In genomic region chr2L:7376157-7376556, dm6 we compare ENCODE assay signal across 1 fruit fly cellular context.
TF ChIP-seq lines count a peak whose summit lies in the region.

No protein-coding gene starts in this region.

TF ChIP-seq in whole organism, embryonic, 481 proteins besides CTCF, POLR2A, EP300 and RAD21 (continued from another document):
- no peak for TF ChIP-seq CG17802 (tag; optimal IDR thresholded peaks at IDR 0.05; lab: Kevin White, UChicago)
- no peak for TF ChIP-seq CG9932 (GFP tag; IDR thresholded peaks at IDR 0.05; lab: Robert Waterston, UW)
- TF ChIP-seq CG30431 (GFP tag; optimal IDR thresholded peaks at IDR 0.05; lab: Kevin White, UChicago) = no peak
- peak; percentile 14 for TF ChIP-seq cato (GFP tag; optimal IDR thresholded peaks at IDR 0.05; lab: Kevin White, UChicago; ENCODE audit: borderline replicate concordance)
- TF ChIP-seq Xrp1 (GFP tag; IDR thresholded peaks at IDR 0.05; lab: Robert Waterston, UW) = peak; percentile 62; the same call in 1 of the 2 replicates
- TF ChIP-seq lbe (GFP tag; optimal IDR thresholded peaks at IDR 0.05; lab: Kevin White, UChicago) = peak; percentile 1
- TF ChIP-seq ranshi (GFP tag; IDR thresholded peaks at IDR 0.05; lab: Robert Waterston, UW) = peak; percentile 46; the same call in 1 of the 2 replicates
- no peak for TF ChIP-seq CHES-1-like (GFP tag; optimal IDR thresholded peaks at IDR 0.05; lab: Kevin White, UChicago)
- TF ChIP-seq GATAe (GFP tag; conservative IDR thresholded peaks at IDR 0.05; lab: Robert Waterston, UW) = no peak
- TF ChIP-seq Rfx (GFP tag; IDR thresholded peaks at IDR 0.05; lab: Robert Waterston, UW) = peak; percentile 49
- TF ChIP-seq CG4730 (GFP tag; IDR thresholded peaks at IDR 0.05; lab: Robert Waterston, UW) = peak; percentile 32; the same call in 1 of the 2 replicates
- TF ChIP-seq en (GFP tag; optimal IDR thresholded peaks at IDR 0.05; lab: Kevin White, UChicago) = peak; percentile 24
- TF ChIP-seq Drgx (GFP tag; IDR thresholded peaks at IDR 0.05; lab: Robert Waterston, UW) = peak; percentile 94
- TF ChIP-seq CG1647 (GFP tag; optimal IDR thresholded peaks at IDR 0.05; lab: Kevin White, UChicago) = no peak
- TF ChIP-seq gsb (GFP tag; IDR thresholded peaks at IDR 0.05; lab: Robert Waterston, UW) = no peak
- peak; percentile 55; the same call in 2 of the 3 replicates for TF ChIP-seq dysf (GFP tag; IDR thresholded peaks at IDR 0.05; lab: Robert Waterston, UW)
- TF ChIP-seq Trl (optimal IDR thresholded peaks at IDR 0.05; lab: Kevin White, UChicago) = no peak
- TF ChIP-seq Trl (GFP tag; optimal IDR thresholded peaks at IDR 0.05; lab: Kevin White, UChicago) = peak; percentile 5
- peak; percentile 60 for TF ChIP-seq Ptx1 (GFP tag; IDR thresholded peaks at IDR 0.05; lab: Robert Waterston, UW)
- no peak for TF ChIP-seq CG3726 (GFP tag; IDR thresholded peaks at IDR 0.05; lab: Robert Waterston, UW)
- TF ChIP-seq CG11085 (GFP tag; IDR thresholded peaks at IDR 0.05; lab: Robert Waterston, UW) = 0 out of 2 replicates have a peak, but pooled peaks have one; percentile 19
- 0 out of 2 replicates have a peak, but pooled peaks have one; percentile 7 for TF ChIP-seq Nf-YA (GFP tag; IDR thresholded peaks at IDR 0.05; lab: Robert Waterston, UW)
- TF ChIP-seq prd (optimal IDR thresholded peaks at IDR 0.05; lab: Kevin White, UChicago) = no peak
- TF ChIP-seq prd (GFP tag; IDR thresholded peaks at IDR 0.05; lab: Robert Waterston, UW) = peak; percentile 57; the same call in 2 of the 3 replicates
- no peak for TF ChIP-seq kay (GFP tag; optimal IDR thresholded peaks at IDR 0.05; lab: Kevin White, UChicago)
- peak; percentile 50 for TF ChIP-seq sisA (GFP tag; IDR thresholded peaks at IDR 0.05; lab: Robert Waterston, UW)
- TF ChIP-seq Sox100B (GFP tag; optimal IDR thresholded peaks at IDR 0.05; lab: Kevin White, UChicago) = peak; percentile 18
- TF ChIP-seq CG10654 (GFP tag; optimal IDR thresholded peaks at IDR 0.05; lab: Kevin White, UChicago) = peak; percentile 2
- 0 out of 3 replicates have a peak, but pooled peaks have one; percentile 10 for TF ChIP-seq CG7357 (GFP tag; IDR thresholded peaks at IDR 0.05; lab: Robert Waterston, UW)
- TF ChIP-seq CG17829 (tag; optimal IDR thresholded peaks at IDR 0.05; lab: Kevin White, UChicago) = peak; percentile 8
- TF ChIP-seq fru (optimal IDR thresholded peaks at IDR 0.05; lab: Kevin White, UChicago) = no peak
- peak; percentile 1 for TF ChIP-seq HHEX (GFP tag; optimal IDR thresholded peaks at IDR 0.05; lab: Kevin White, UChicago)
- TF ChIP-seq so (GFP tag; IDR thresholded peaks at IDR 0.05; lab: Robert Waterston, UW) = peak; percentile 48; the same call in 2 of the 3 replicates
- no peak for TF ChIP-seq lov (optimal IDR thresholded peaks at IDR 0.05; lab: Kevin White, UChicago)
- 0 out of 3 replicates have a peak, but pooled peaks have one; percentile 58 for TF ChIP-seq lov (GFP tag; IDR thresholded peaks at IDR 0.05; lab: Robert Waterston, UW)
- TF ChIP-seq dmrt99B (tag; optimal IDR thresholded peaks at IDR 0.05; lab: Kevin White, UChicago) = peak; percentile 70
- peak; percentile 7 for TF ChIP-seq Chrac-16 (GFP tag; optimal IDR thresholded peaks at IDR 0.05; lab: Kevin White, UChicago)
- no peak for TF ChIP-seq Hr78 (GFP tag; optimal IDR thresholded peaks at IDR 0.05; lab: Kevin White, UChicago)
- TF ChIP-seq phol (tag; optimal IDR thresholded peaks at IDR 0.05; lab: Kevin White, UChicago) = peak; percentile 37
TF ChIP-seq in whole organism, embryonic: peak in this region for 87.
